Worm (Caenorhabditis elegans): ENCODE measurements around the gene ZK816.1.

ZK816.1 gene

DNA sequence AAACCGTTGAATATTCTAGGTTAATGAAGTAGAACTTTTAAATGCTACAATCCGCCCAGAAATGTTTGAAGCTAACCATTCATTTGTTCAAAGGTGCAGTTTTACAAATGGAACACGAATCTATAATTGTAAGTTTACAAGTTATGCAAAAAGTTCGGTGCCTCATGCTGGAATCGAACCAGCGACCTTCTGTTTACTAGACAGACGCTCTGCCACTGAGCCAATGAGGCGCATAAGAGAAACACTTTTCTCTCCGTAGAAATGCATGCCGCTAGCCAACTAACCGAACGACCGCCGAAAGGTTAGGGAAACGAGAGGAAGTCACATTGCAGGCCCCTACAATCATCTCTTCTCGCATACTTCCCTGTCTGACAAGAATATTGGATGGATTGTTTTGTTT lies 19.8 kb downstream of the ZK816.1 start (continued):
- TF ChIP-seq pha-4 (GFP tag; IDR thresholded peaks at IDR 0.05) (peak; percentile 90), pha-4 (tag; optimal IDR thresholded peaks at IDR 0.05) (peak; percentile 34), zfp-3 (GFP tag; conservative IDR thresholded peaks at IDR 0.05) (peak; percentile 65; the same call in 1 of the 2 replicates), mxl-2 (GFP tag; conservative IDR thresholded peaks at IDR 0.05) (peak; percentile 70; the same call in 1 of the 2 replicates), nhr-25 (tag; optimal IDR thresholded peaks at IDR 0.05; ENCODE audit: borderline replicate concordance, insufficient read depth) (no peak), zip-11 (GFP tag; IDR thresholded peaks at IDR 0.05) (peak; percentile 89), ama-1 (optimal IDR thresholded peaks at IDR 0.05) (no peak), zag-1 (tag; optimal IDR thresholded peaks at IDR 0.05) (no peak), aha-1 (tag) (peak; percentile 99), fos-1 (tag; optimal IDR thresholded peaks at IDR 0.05) (no peak), daf-12 (tag; optimal IDR thresholded peaks at IDR 0.05) (no peak), hlh-11 (tag; optimal IDR thresholded peaks at IDR 0.05) (peak; percentile 56), vab-7 (GFP tag; IDR thresholded peaks at IDR 0.05) (peak; percentile 93), lim-7 (GFP tag; IDR thresholded peaks at IDR 0.05) (peak; percentile 93), ceh-20 (GFP tag; IDR thresholded peaks at IDR 0.05) (peak; percentile 81), nhr-10 (tag; optimal IDR thresholded peaks at IDR 0.05) (no peak), Y5F2A.4 (GFP tag; optimal IDR thresholded peaks at IDR 0.05) (peak; percentile 62), mxl-3 (GFP tag; optimal IDR thresholded peaks at IDR 0.05) (peak; percentile 66), pqm-1 (tag; optimal IDR thresholded peaks at IDR 0.05) (no peak), ZK337.2 (GFP tag; IDR thresholded peaks at IDR 0.05) (no peak), egl-43 (GFP tag; IDR thresholded peaks at IDR 0.05) (peak; percentile 96), spr-3 (GFP tag; optimal IDR thresholded peaks at IDR 0.05) (peak; percentile 73), mdt-29 (GFP tag; IDR thresholded peaks at IDR 0.05) (peak; percentile 81; the same call in 1 of the 2 replicates), lsy-2 (tag; optimal IDR thresholded peaks at IDR 0.05) (peak in 1 of 2 experiments; percentile 63), aly-2 (tag; optimal IDR thresholded peaks at IDR 0.05) (no peak), ces-1 (GFP tag; optimal IDR thresholded peaks at IDR 0.05) (no peak), ceh-44 (GFP tag; IDR thresholded peaks at IDR 0.05) (peak; percentile 95), F37D6.2 (tag; optimal IDR thresholded peaks at IDR 0.05) (peak; percentile 66), nhr-42 (GFP tag; IDR thresholded peaks at IDR 0.05) (peak; percentile 81), zip-2 (tag; optimal IDR thresholded peaks at IDR 0.05) (no peak), nhr-41 (GFP tag; IDR thresholded peaks at IDR 0.05) (peak; percentile 89), spr-1 (tag; optimal IDR thresholded peaks at IDR 0.05) (peak; percentile 29), lir-3 (tag; optimal IDR thresholded peaks at IDR 0.05) (peak; percentile 34), daf-8 (GFP tag; IDR thresholded peaks at IDR 0.05) (no peak), unc-62 (GFP tag; optimal IDR thresholded peaks at IDR 0.05 in 1 of 2) (no peak), unc-62 (tag; optimal IDR thresholded peaks at IDR 0.05) (no peak), cey-2 (tag; optimal IDR thresholded peaks at IDR 0.05; ENCODE audit: borderline replicate concordance, insufficient read depth) (no peak), F49E8.2 (tag; optimal IDR thresholded peaks at IDR 0.05; ENCODE audit: borderline replicate concordance) (peak; percentile 37), hlh-30 (tag; optimal IDR thresholded peaks at IDR 0.05; ENCODE audit: insufficient read depth) (peak; percentile 72), mdl-1 (tag; optimal IDR thresholded peaks at IDR 0.05) (peak in 1 of 2 experiments; percentile 56), skn-1 (tag; optimal IDR thresholded peaks at IDR 0.05) (no peak), nhr-102 (tag; optimal IDR thresholded peaks at IDR 0.05) (peak; percentile 77), nhr-111 (GFP tag; optimal IDR thresholded peaks at IDR 0.05) (peak; percentile 66), unc-39 (tag; optimal IDR thresholded peaks at IDR 0.05) (no peak), egl-27 (tag; optimal IDR thresholded peaks at IDR 0.05) (no peak), mep-1 (tag; optimal IDR thresholded peaks at IDR 0.05) (peak; percentile 78), dmd-8 (GFP tag; IDR thresholded peaks at IDR 0.05) (peak; percentile 92), nhr-237 (tag; optimal IDR thresholded peaks at IDR 0.05) (no peak), lin-38 (GFP tag; IDR thresholded peaks at IDR 0.05) (no peak), hmg-1.1 (GFP tag; IDR thresholded peaks at IDR 0.05) (peak; percentile 95), unc-130 (GFP tag; optimal IDR thresholded peaks at IDR 0.05) (peak; percentile 44), hif-1 (tag; optimal IDR thresholded peaks at IDR 0.05) (peak in 1 of 2 experiments; percentile 30)
